Worm (Caenorhabditis elegans): ENCODE measurements around the gene Y71H2B.2.

DNA sequence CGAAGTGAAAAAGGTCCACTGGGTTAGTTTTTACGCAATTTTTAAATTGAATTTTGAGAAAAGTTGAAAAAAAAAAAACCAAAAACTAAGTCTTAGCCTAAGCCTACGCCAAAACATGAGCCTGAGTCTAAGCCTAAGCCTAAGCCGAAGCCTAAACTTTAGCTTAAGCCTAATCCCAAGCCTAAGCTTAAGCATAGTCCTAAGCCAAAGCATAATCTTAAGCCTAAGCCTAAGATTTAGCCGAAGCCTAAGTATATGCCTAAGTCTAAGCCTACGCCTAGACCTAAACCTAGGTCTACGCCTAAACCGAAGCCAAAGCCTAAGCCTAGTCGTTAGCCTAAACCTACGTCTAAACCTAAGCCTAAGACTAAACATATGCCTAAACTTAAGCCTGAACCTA is 18.7 kb downstream of the Y71H2B.2 start:
- TF ChIP-seq fkh-10 (GFP tag; optimal IDR thresholded peaks at IDR 0.05) (no peak), ahr-1 (tag; optimal IDR thresholded peaks at IDR 0.05) (no peak), nhr-11 (tag; optimal IDR thresholded peaks at IDR 0.05) (no peak), fax-1 (tag; optimal IDR thresholded peaks at IDR 0.05) (no peak), nfya-1 (tag; optimal IDR thresholded peaks at IDR 0.05) (no peak), dmd-4 (tag; optimal IDR thresholded peaks at IDR 0.05; ENCODE audit: borderline replicate concordance) (no peak)

All from whole organism, late embryonic.